Worm (Caenorhabditis elegans) whole organism, late embryonic: ENCODE data around the gene mnk-1.

Source experiments
- C08G9.2 ChIP-seq: sonication (generic microtip); optimal IDR thresholded peaks from 2 replicates; lab custom pipeline; 2016; ENCODE audit warnings: mild to moderate bottlenecking, missing genetic modification characterization, moderate library complexity, missing compliant biosample characterization
- F13H6.1 ChIP-seq: sonication (generic microtip); optimal IDR thresholded peaks from 2 replicates; lab custom pipeline; 2016; ENCODE audit warnings: missing genetic modification characterization, missing compliant biosample characterization
- K02D7.2 ChIP-seq: sonication (generic microtip); optimal IDR thresholded peaks from 2 replicates; lab custom pipeline; 2017; ENCODE audit warnings: mild to moderate bottlenecking, missing genetic modification characterization, missing compliant biosample characterization
- T23F11.4 ChIP-seq: fragments of 200-800 bp; sonication (Bioruptor generic); optimal IDR thresholded peaks from 2 replicates; lab custom pipeline; 2018; ENCODE audit warnings: mild to moderate bottlenecking, missing genetic modification characterization, missing compliant biosample characterization
- ama-1 ChIP-seq: fragments of 150-350 bp; optimal IDR thresholded peaks from 2 replicates; lab custom pipeline; 2014
- ceh-19 ChIP-seq: fragments of 200-800 bp; sonication (Bioruptor generic); optimal IDR thresholded peaks from 2 replicates; lab custom pipeline; 2018; ENCODE audit warnings: mild to moderate bottlenecking, missing genetic modification characterization, missing compliant biosample characterization
- ceh-22 ChIP-seq: sonication (generic microtip); optimal IDR thresholded peaks from 2 replicates; lab custom pipeline; 2017; ENCODE audit warnings: missing biosample characterization, missing genetic modification characterization
- ceh-24 ChIP-seq: sonication (generic microtip); optimal IDR thresholded peaks from 2 replicates; lab custom pipeline; 2016; ENCODE audit warnings: mild to moderate bottlenecking, missing genetic modification characterization, missing compliant biosample characterization
- ceh-30 ChIP-seq: fragments of 150-350 bp; optimal IDR thresholded peaks from 2 replicates; lab custom pipeline; 2014; ENCODE audit warnings: missing biosample characterization, missing genetic modification characterization
- ceh-31 ChIP-seq: sonication (generic microtip); optimal IDR thresholded peaks from 2 replicates; lab custom pipeline; 2016; ENCODE audit warnings: missing genetic modification characterization, missing compliant biosample characterization
- ceh-34 ChIP-seq: sonication (generic microtip); optimal IDR thresholded peaks from 2 replicates; lab custom pipeline; 2016; ENCODE audit warnings: mild to moderate bottlenecking, missing genetic modification characterization, missing compliant biosample characterization
- ceh-45 ChIP-seq: fragments of 200-800 bp; sonication (Bioruptor generic); IDR thresholded peaks from 2 replicates; pipeline ENCODE4 v1.3.6; 2022; ENCODE audit warnings: missing genetic modification reagents, missing genetic modification characterization, missing compliant biosample characterization
- ceh-6 ChIP-seq: fragments of 200-800 bp; sonication (Bioruptor generic); optimal IDR thresholded peaks from 2 replicates; lab custom pipeline; 2018; ENCODE audit warnings: mild to moderate bottlenecking, missing genetic modification characterization, missing compliant biosample characterization
- che-1 ChIP-seq: sonication (generic microtip); optimal IDR thresholded peaks from 2 replicates; lab custom pipeline; 2016; ENCODE audit warnings: mild to moderate bottlenecking, missing genetic modification characterization, missing compliant biosample characterization
- dmd-4 ChIP-seq: sonication (generic microtip); optimal IDR thresholded peaks from 2 replicates; lab custom pipeline; 2016; ENCODE audit warnings: borderline replicate concordance, missing genetic modification characterization, missing compliant biosample characterization
- elt-2 ChIP-seq: sonication (generic microtip); optimal IDR thresholded peaks from 2 replicates; lab custom pipeline; 2016; ENCODE audit warnings: missing genetic modification reagents, missing genetic modification characterization, missing compliant biosample characterization
- elt-4 ChIP-seq: sonication (generic microtip); optimal IDR thresholded peaks from 2 replicates; lab custom pipeline; 2016; ENCODE audit warnings: missing genetic modification characterization, missing compliant biosample characterization
- ets-4 ChIP-seq: sonication (generic microtip); optimal IDR thresholded peaks from 2 replicates; lab custom pipeline; 2016; ENCODE audit warnings: missing genetic modification characterization, missing compliant biosample characterization
- fax-1 ChIP-seq: sonication (generic microtip); optimal IDR thresholded peaks from 2 replicates; lab custom pipeline; 2016; ENCODE audit warnings: missing genotype, missing genetic modification characterization, missing compliant biosample characterization
- fkh-10 ChIP-seq: fragments of 150-350 bp; optimal IDR thresholded peaks from 2 replicates; lab custom pipeline; 2014; ENCODE audit warnings: missing biosample characterization, missing genetic modification reagents, missing genetic modification characterization
- fkh-6 ChIP-seq: sonication (generic microtip); optimal IDR thresholded peaks from 2 replicates; lab custom pipeline; 2016; ENCODE audit warnings: missing genetic modification characterization, missing compliant biosample characterization
- gmeb-2 ChIP-seq: sonication (generic microtip); optimal IDR thresholded peaks from 2 replicates; lab custom pipeline; 2016; ENCODE audit warnings: missing genetic modification characterization, inconsistent platforms, missing compliant biosample characterization
- hlh-13 ChIP-seq: fragments of 200-800 bp; sonication (Bioruptor generic); optimal IDR thresholded peaks from 2 replicates; lab custom pipeline; 2018; ENCODE audit warnings: mild to moderate bottlenecking, missing genetic modification characterization, missing compliant biosample characterization
- hlh-15 ChIP-seq: sonication (generic microtip); optimal IDR thresholded peaks from 2 replicates; lab custom pipeline; 2016; ENCODE audit warnings: missing genetic modification characterization, missing compliant biosample characterization
- hlh-30 ChIP-seq: sonication (generic microtip); optimal IDR thresholded peaks from 2 replicates; lab custom pipeline; 2017; ENCODE audit warnings: antibody characterized with exemption, missing genetic modification characterization, missing compliant biosample characterization; ENCODE audit not compliant: insufficient read depth
- hlh-6 ChIP-seq: sonication (generic microtip); optimal IDR thresholded peaks from 2 replicates; lab custom pipeline; 2016; ENCODE audit warnings: missing genotype, missing genetic modification characterization, missing compliant biosample characterization
- hlh-8 ChIP-seq: sonication (generic microtip); optimal IDR thresholded peaks from 2 replicates; lab custom pipeline; 2016; ENCODE audit warnings: missing genotype, missing genetic modification characterization, missing compliant biosample characterization
- lim-6 ChIP-seq: sonication (generic microtip); optimal IDR thresholded peaks from 2 replicates; lab custom pipeline; 2016; ENCODE audit warnings: missing genetic modification characterization, missing compliant biosample characterization
- lin-11 ChIP-seq: fragments of 200-800 bp; sonication (Bioruptor generic); optimal IDR thresholded peaks from 2 replicates; lab custom pipeline; 2018; ENCODE audit warnings: mild to moderate bottlenecking, missing genetic modification characterization, missing compliant biosample characterization
- mec-3 ChIP-seq: sonication (generic microtip); optimal IDR thresholded peaks from 2 replicates; lab custom pipeline; 2016; ENCODE audit warnings: borderline replicate concordance, missing genetic modification characterization, missing compliant biosample characterization
- nfya-1 ChIP-seq: sonication (generic microtip); optimal IDR thresholded peaks from 2 replicates; lab custom pipeline; 2017; ENCODE audit warnings: missing genetic modification characterization, mild to moderate bottlenecking, missing compliant biosample characterization, antibody characterized with exemption, moderate library complexity
- nhr-11 ChIP-seq: fragments of 150-350 bp; optimal IDR thresholded peaks from 2 replicates; lab custom pipeline; 2014; ENCODE audit warnings: missing biosample characterization, missing genetic modification characterization
- npax-4 ChIP-seq: sonication (generic microtip); optimal IDR thresholded peaks from 2 replicates; lab custom pipeline; 2016; ENCODE audit warnings: missing genetic modification characterization, missing compliant biosample characterization
- pha-2 ChIP-seq: sonication (generic microtip); optimal IDR thresholded peaks from 2 replicates; lab custom pipeline; 2017; ENCODE audit warnings: mild to moderate bottlenecking, missing genetic modification characterization, missing compliant biosample characterization
- pha-4 ChIP-seq: fragments of 150-350 bp; optimal IDR thresholded peaks from 2 replicates; lab custom pipeline; 2018; ENCODE audit warnings: missing biosample characterization, missing genetic modification reagents, missing genetic modification characterization
- pros-1 ChIP-seq: fragments of 150-350 bp; optimal IDR thresholded peaks from 2 replicates; lab custom pipeline; 2014; ENCODE audit warnings: missing biosample characterization, missing genetic modification reagents, missing genetic modification characterization
- rnt-1 ChIP-seq: sonication (generic microtip); optimal IDR thresholded peaks from 2 replicates; lab custom pipeline; 2016; ENCODE audit warnings: missing genetic modification characterization, missing compliant biosample characterization
- sdc-2 ChIP-seq: sonication (generic microtip); optimal IDR thresholded peaks from 2 replicates; lab custom pipeline; 2016; ENCODE audit warnings: missing genotype, missing genetic modification characterization, missing compliant biosample characterization
- sox-2 ChIP-seq: fragments of 200-800 bp; sonication (Bioruptor generic); IDR thresholded peaks from 2 replicates; pipeline ENCODE4 v1.3.6; 2022; ENCODE audit warnings: missing genetic modification reagents, missing genetic modification characterization, missing compliant biosample characterization
- sox-4 ChIP-seq: sonication (generic microtip); optimal IDR thresholded peaks from 2 replicates; lab custom pipeline; 2017; ENCODE audit warnings: mild to moderate bottlenecking, missing genetic modification characterization, inconsistent platforms, missing compliant biosample characterization
- unc-3 ChIP-seq, 2 experiments: fragments of 200-800 bp in 1 of 2; sonication (Bioruptor generic) in 1 of 2; sonication (generic microtip) in 1 of 2; conservative IDR thresholded peaks in 1 of 2; optimal IDR thresholded peaks in 1 of 2; 2 replicates each; pipeline versions ENCODE4 v1.3.6 to Lab custom; 2016 to 2022; ENCODE audit warnings: missing compliant biosample characterization in 2 of 2, missing genetic modification characterization in 2 of 2, missing genetic modification reagents in 1 of 2
- unc-55 ChIP-seq: sonication (generic microtip); optimal IDR thresholded peaks from 2 replicates; lab custom pipeline; 2017; ENCODE audit warnings: missing biosample characterization, missing genetic modification reagents, missing genetic modification characterization
- zip-5 ChIP-seq: sonication (generic microtip); optimal IDR thresholded peaks from 2 replicates; lab custom pipeline; 2016; ENCODE audit warnings: missing genetic modification characterization, missing compliant biosample characterization
- ztf-16 ChIP-seq: sonication (generic microtip); optimal IDR thresholded peaks from 2 replicates; lab custom pipeline; 2017; ENCODE audit warnings: missing genetic modification characterization, missing compliant biosample characterization

mnk-1 gene

DNA sequence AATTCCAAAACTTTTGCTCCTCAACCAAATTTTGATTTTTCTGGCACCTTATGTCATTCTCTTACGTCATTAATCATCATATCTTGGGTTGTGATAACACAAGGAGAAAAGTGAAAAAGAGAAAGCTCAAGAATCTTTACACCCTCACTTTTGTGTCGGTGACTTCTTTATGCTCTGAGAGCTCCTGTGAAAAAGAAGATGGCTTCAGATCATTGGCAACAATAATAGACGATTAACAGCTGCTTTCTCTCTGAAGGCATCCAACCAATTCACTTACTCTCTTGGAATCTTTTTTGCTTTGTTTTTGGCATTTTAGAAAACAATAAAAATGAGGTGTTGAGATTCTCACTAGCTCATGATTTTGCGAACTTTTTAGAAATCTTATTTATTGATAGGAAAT, 14.7 kb upstream of the mnk-1 start:
- TF ChIP-seq elt-4 (no peak), rnt-1 (tag; lab: Kevin White, UChicago) (no peak), unc-55 (GFP tag; lab: Kevin White, UChicago) (peak; percentile 13), pros-1 (no peak), ets-4 (tag; lab: Kevin White, UChicago) (no peak)

DNA sequence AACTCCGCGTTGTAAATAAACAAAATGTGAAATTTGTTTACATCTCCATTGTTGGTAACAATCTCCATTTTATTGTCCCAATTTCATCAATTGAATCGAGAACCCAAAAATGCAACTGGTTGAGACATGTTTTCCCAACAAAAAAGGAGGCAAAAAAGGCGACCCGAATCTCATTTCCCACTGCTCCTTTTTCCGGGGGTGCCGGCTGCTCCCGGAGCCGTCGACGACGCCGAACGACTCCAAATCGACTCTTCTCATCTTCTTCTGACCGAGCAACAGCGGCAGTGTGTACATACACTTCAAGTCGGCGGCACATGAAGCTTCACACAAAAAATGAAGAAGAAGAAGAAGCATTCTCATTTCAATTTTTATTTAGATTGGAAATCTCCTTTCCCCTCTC, 11.6 kb upstream of the mnk-1 start:
- TF ChIP-seq ceh-19 (GFP tag; lab: Kevin White, UChicago) = no peak
- TF ChIP-seq ztf-16 (tag; lab: Kevin White, UChicago) = no peak
- no peak for TF ChIP-seq unc-3 (GFP tag; conservative IDR thresholded peaks at IDR 0.05; lab: Robert Waterston, UW)
- no peak for TF ChIP-seq unc-3 (tag; optimal IDR thresholded peaks at IDR 0.05; lab: Kevin White, UChicago)
- no peak for TF ChIP-seq F13H6.1 (tag; lab: Kevin White, UChicago)
- TF ChIP-seq pha-2 (tag; lab: Kevin White, UChicago) = no peak
- TF ChIP-seq zip-5 (tag; lab: Kevin White, UChicago) = no peak
- TF ChIP-seq ceh-6 (GFP tag; lab: Kevin White, UChicago) = no peak
- TF ChIP-seq hlh-13 = no peak
- no peak for TF ChIP-seq sox-2 (GFP tag; lab: Robert Waterston, UW)
- TF ChIP-seq ama-1 (lab: Kevin White, UChicago) = no peak
- no peak for TF ChIP-seq ceh-22
- TF ChIP-seq sox-4 (tag; lab: Kevin White, UChicago) = no peak
- TF ChIP-seq T23F11.4 = no peak
- TF ChIP-seq ceh-24 = no peak
- TF ChIP-seq, all 69 proteins: peak for 0

DNA sequence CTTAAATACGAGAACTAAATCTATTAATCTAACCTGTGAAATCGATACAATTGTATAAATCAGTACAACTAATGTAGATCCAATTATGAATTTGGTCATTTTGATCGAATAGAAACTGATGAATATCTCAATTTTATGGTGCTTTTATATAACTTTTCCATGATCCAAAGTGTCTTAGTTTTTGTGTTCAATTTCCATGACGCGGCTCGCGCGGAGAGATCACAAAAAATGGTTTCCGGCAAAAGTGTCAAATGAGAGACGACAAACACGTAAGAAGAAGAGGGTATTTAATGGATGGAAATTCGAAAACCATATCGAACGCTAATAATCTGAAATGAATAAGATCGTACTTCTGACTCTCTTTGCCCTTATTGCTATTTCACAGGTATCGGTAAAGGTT, 9.7 kb upstream of the mnk-1 start, which contains the start of the genes C06A1.6 and C06A1.7:
Gene C06A1.6 (minus strand): TSS at position 101 of the 400 bp plus-strand sequence.
Gene C06A1.7 (plus strand): TSS at position 314 of the 400 bp plus-strand sequence.
- TF ChIP-seq ceh-19 (GFP tag; lab: Kevin White, UChicago) = no peak
- TF ChIP-seq ceh-34 (tag; lab: Kevin White, UChicago) = no peak
- TF ChIP-seq elt-4 = no peak
- TF ChIP-seq T23F11.4 = no peak
- no peak for TF ChIP-seq fkh-6 (tag; lab: Kevin White, UChicago)
- no peak for TF ChIP-seq ceh-24

DNA sequence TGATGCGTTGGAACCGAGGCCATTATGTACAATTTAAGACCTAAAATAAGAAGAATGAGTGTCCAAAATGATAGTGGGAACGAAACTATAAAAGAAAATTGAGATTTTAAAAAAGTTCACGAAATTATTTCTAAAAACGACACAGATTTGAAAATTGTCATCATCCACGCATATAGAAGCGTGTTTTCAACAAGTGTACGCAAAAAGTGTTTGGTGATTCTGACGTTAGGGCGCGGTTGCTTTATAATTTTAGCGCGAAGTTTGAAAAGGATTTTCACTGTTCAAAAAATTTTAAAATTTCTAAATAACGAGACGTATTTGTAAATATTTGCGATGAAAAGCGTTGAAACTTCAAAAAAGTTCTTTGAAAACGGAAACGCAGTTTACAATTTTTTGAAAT, 8.5 kb upstream of the mnk-1 start, which contains the start of gene cdc-48.1:
Gene cdc-48.1 (minus strand): TSS at position 40 of the 400 bp plus-strand sequence.
- peak; percentile 85 for TF ChIP-seq F13H6.1 (tag; lab: Kevin White, UChicago)
- TF ChIP-seq rnt-1 (tag; lab: Kevin White, UChicago) = peak; percentile 98
- peak; percentile 95 for TF ChIP-seq unc-55 (GFP tag; lab: Kevin White, UChicago)
- TF ChIP-seq K02D7.2 = peak; percentile 79
- TF ChIP-seq elt-2 (tag; lab: Kevin White, UChicago) = peak; percentile 96
- peak; percentile 95 for TF ChIP-seq ets-4 (tag; lab: Kevin White, UChicago)
- TF ChIP-seq dmd-4 = peak; percentile 70
- peak; percentile 35 for TF ChIP-seq hlh-6 (tag; lab: Kevin White, UChicago)
- peak; percentile 77 for TF ChIP-seq gmeb-2 (tag; lab: Kevin White, UChicago)
- peak; percentile 89 for TF ChIP-seq lim-6 (tag; lab: Kevin White, UChicago)
- TF ChIP-seq pha-4 = no peak
- peak; percentile 92 for TF ChIP-seq fkh-10 (GFP tag; lab: Kevin White, UChicago)
- no peak for TF ChIP-seq mec-3 (tag; lab: Kevin White, UChicago)
- peak; percentile 85 for TF ChIP-seq T23F11.4
- peak; percentile 70 for TF ChIP-seq lin-11 (tag; lab: Kevin White, UChicago)
- TF ChIP-seq hlh-8 (tag; lab: Kevin White, UChicago) = peak; percentile 87
- TF ChIP-seq ceh-31 (tag; lab: Kevin White, UChicago) = peak; percentile 98
- peak; percentile 24 for TF ChIP-seq fkh-6 (tag; lab: Kevin White, UChicago)
- TF ChIP-seq sdc-2 = peak; percentile 79
- TF ChIP-seq ceh-22 = no peak
- peak; percentile 95 for TF ChIP-seq ceh-30 (tag; lab: Kevin White, UChicago)
- peak; percentile 86 for TF ChIP-seq sox-2 (GFP tag; lab: Robert Waterston, UW)
- peak; percentile 35 for TF ChIP-seq hlh-15 (tag; lab: Kevin White, UChicago)
- TF ChIP-seq npax-4 (tag; lab: Kevin White, UChicago) = peak; percentile 20
- TF ChIP-seq elt-4 = no peak
- peak; percentile 100 for TF ChIP-seq nhr-11 (tag; lab: Kevin White, UChicago)
- TF ChIP-seq hlh-30 (tag; lab: Kevin White, UChicago) = peak; percentile 89
- peak; percentile 72 for TF ChIP-seq fax-1 (tag; lab: Kevin White, UChicago)
- peak; percentile 51 for TF ChIP-seq che-1 (tag; lab: Kevin White, UChicago)
- TF ChIP-seq nfya-1 = peak; percentile 99
- peak; percentile 84 for TF ChIP-seq ceh-19 (GFP tag; lab: Kevin White, UChicago)
- TF ChIP-seq ceh-45 (GFP tag; lab: Robert Waterston, UW) = peak; percentile 68; the same call in 1 of the 2 replicates
- peak; percentile 91 for TF ChIP-seq ztf-16 (tag; lab: Kevin White, UChicago)
- peak; percentile 84 for TF ChIP-seq C08G9.2
- TF ChIP-seq pros-1 = peak; percentile 91
- TF ChIP-seq ama-1 (lab: Kevin White, UChicago) = no peak
